Fruit fly (Drosophila melanogaster): ENCODE results near the gene chico.

The chico gene

DNA sequence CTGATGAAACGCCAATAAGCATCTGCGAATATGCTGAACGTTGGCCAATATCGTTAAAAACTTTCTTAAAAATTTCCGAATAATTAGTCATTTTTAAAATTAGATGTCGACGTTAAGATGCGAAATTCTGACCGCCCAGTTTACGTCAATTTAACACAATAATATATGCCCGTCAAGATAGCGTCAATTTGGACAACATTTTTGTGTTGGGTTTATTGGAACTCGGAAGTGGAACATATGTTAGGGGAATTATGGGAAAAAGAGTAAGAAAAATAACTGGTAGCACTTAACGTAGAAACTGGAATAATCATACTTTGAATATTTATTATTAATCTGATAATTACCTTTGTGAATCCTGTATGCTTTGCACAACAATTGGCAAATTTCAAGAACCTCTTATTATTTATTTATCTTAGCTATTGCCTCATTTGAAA is 8.9 kb upstream of the chico start, which contains the start of gene CG5676 (continued):
- TF ChIP-seq ato (GFP tag; IDR thresholded peaks at IDR 0.05; ENCODE audit: partially characterized antibody) (no peak), Dp (GFP tag; optimal IDR thresholded peaks at IDR 0.05) (peak; percentile 25), CG1832 (GFP tag; optimal IDR thresholded peaks at IDR 0.05) (no peak), repo (GFP tag; optimal IDR thresholded peaks at IDR 0.05) (no peak), CG15479 (GFP tag; optimal IDR thresholded peaks at IDR 0.05) (no peak), CG17829 (tag; optimal IDR thresholded peaks at IDR 0.05) (no peak), Antp (GFP tag; optimal IDR thresholded peaks at IDR 0.05) (no peak), CG8089 (GFP tag; optimal IDR thresholded peaks at IDR 0.05) (no peak), CG1602 (GFP tag; optimal IDR thresholded peaks at IDR 0.05) (no peak), CG13296 (GFP tag; optimal IDR thresholded peaks at IDR 0.05) (no peak), so (GFP tag; IDR thresholded peaks at IDR 0.05) (no peak), Fer1 (GFP tag; optimal IDR thresholded peaks at IDR 0.05) (peak; percentile 19), shn (GFP tag; optimal IDR thresholded peaks at IDR 0.05) (no peak), HLH3B (GFP tag; IDR thresholded peaks at IDR 0.05) (no peak), CG7745 (tag; optimal IDR thresholded peaks at IDR 0.05) (peak; percentile 36), mirr (GFP tag; optimal IDR thresholded peaks at IDR 0.05) (no peak), Usf (GFP tag; optimal IDR thresholded peaks at IDR 0.05) (no peak), Scr (GFP tag; IDR thresholded peaks at IDR 0.05; ENCODE audit: partially characterized antibody) (peak; percentile 26; the same call in 1 of the 2 replicates), Hr39 (optimal IDR thresholded peaks at IDR 0.05) (no peak), Six4 (GFP tag; optimal IDR thresholded peaks at IDR 0.05) (no peak), esg (GFP tag; conservative IDR thresholded peaks at IDR 0.05) (no peak), chif (GFP tag; optimal IDR thresholded peaks at IDR 0.05) (no peak), YL-1 (GFP tag; optimal IDR thresholded peaks at IDR 0.05) (peak; percentile 46), knrl (GFP tag; IDR thresholded peaks at IDR 0.05; ENCODE audit: partially characterized antibody) (no peak), Rx (GFP tag; IDR thresholded peaks at IDR 0.05) (no peak), CG10366 (GFP tag; IDR thresholded peaks at IDR 0.05) (no peak), CG8290 (GFP tag; optimal IDR thresholded peaks at IDR 0.05) (peak; percentile 14), CG8290 (tag; optimal IDR thresholded peaks at IDR 0.05) (no peak), Dll (GFP tag; IDR thresholded peaks at IDR 0.05; ENCODE audit: partially characterized antibody) (0 out of 4 replicates have a peak, but pooled peaks have one; percentile 34), CG14965 (GFP tag; optimal IDR thresholded peaks at IDR 0.05; ENCODE audit: borderline replicate concordance) (no peak), CG18262 (tag; optimal IDR thresholded peaks at IDR 0.05) (peak; percentile 4), CG1529 (GFP tag; optimal IDR thresholded peaks at IDR 0.05) (no peak), ac (GFP tag; optimal IDR thresholded peaks at IDR 0.05) (no peak), BEAF-32 (GFP tag; optimal IDR thresholded peaks at IDR 0.05) (peak; percentile 31), croc (GFP tag; conservative IDR thresholded peaks at IDR 0.05) (no peak), jigr1 (GFP tag; IDR thresholded peaks at IDR 0.05) (no peak), cad (GFP tag; optimal IDR thresholded peaks at IDR 0.05) (no peak), CG4820 (GFP tag; optimal IDR thresholded peaks at IDR 0.05) (no peak), fru (optimal IDR thresholded peaks at IDR 0.05) (no peak), MESR4 (GFP tag; optimal IDR thresholded peaks at IDR 0.05) (peak; percentile 77), crp (GFP tag; optimal IDR thresholded peaks at IDR 0.05) (no peak), CG10431 (GFP tag; optimal IDR thresholded peaks at IDR 0.05) (no peak), CG12659 (GFP tag; optimal IDR thresholded peaks at IDR 0.05) (peak; percentile 57), gro (GFP tag; optimal IDR thresholded peaks at IDR 0.05) (no peak), odd (GFP tag; optimal IDR thresholded peaks at IDR 0.05) (no peak), unpg (GFP tag; optimal IDR thresholded peaks at IDR 0.05) (no peak), sqz (GFP tag; optimal IDR thresholded peaks at IDR 0.05) (no peak), CG7556 (GFP tag; optimal IDR thresholded peaks at IDR 0.05) (no peak), CG5180 (GFP tag; optimal IDR thresholded peaks at IDR 0.05) (no peak), CG3995 (GFP tag; optimal IDR thresholded peaks at IDR 0.05) (peak; percentile 78), NfI (GFP tag; optimal IDR thresholded peaks at IDR 0.05) (no peak), stwl (tag; optimal IDR thresholded peaks at IDR 0.05) (peak; percentile 52)
